Fruit fly (Drosophila melanogaster) whole organism, embryonic: Measurements from ENCODE around the gene Acph-1.

Experiments
- Ada2b ChIP-seq: fragments of 200-800 bp; sonication (Bioruptor generic); IDR thresholded peaks from 2 replicates; pipeline ENCODE4 v1.3.6; 2022; ENCODE audit warnings: missing biosample characterization, missing genetic modification characterization
- B-H1 ChIP-seq: fragments of 200-800 bp; sonication (Bioruptor generic); IDR thresholded peaks from 3 replicates; pipeline ENCODE4 v1.3.6; 2022; ENCODE audit warnings: missing biosample characterization, missing genetic modification characterization
- C15 ChIP-seq: fragments of 200-800 bp; sonication (Bioruptor generic); IDR thresholded peaks from 3 replicates; pipeline ENCODE4 v1.3.6; 2022; ENCODE audit warnings: missing biosample characterization, missing genetic modification characterization
- CG11247 ChIP-seq: fragments of 200-800 bp; sonication (Bioruptor generic); IDR thresholded peaks from 2 replicates; pipeline ENCODE4 v1.3.6; 2022; ENCODE audit warnings: missing biosample characterization, missing genetic modification characterization
- CG14965 ChIP-seq: fragments of 200-800 bp; sonication (Bioruptor generic); optimal IDR thresholded peaks from 2 replicates; lab custom pipeline; 2016; ENCODE audit warnings: missing biosample characterization, missing genetic modification characterization, borderline replicate concordance
- CG17912 ChIP-seq: fragments of 200-800 bp; sonication (Bioruptor generic); optimal IDR thresholded peaks from 2 replicates; lab custom pipeline; 2018; ENCODE audit warnings: missing biosample characterization, mild to moderate bottlenecking, missing genetic modification characterization
- CG1832 ChIP-seq: fragments of 200-800 bp; sonication (Bioruptor generic); optimal IDR thresholded peaks from 2 replicates; lab custom pipeline; 2017; ENCODE audit warnings: missing biosample characterization, mild to moderate bottlenecking, missing genetic modification characterization, inconsistent platforms
- CG2202 ChIP-seq: fragments of 200-800 bp; sonication (Bioruptor generic); optimal IDR thresholded peaks from 2 replicates; lab custom pipeline; 2018; ENCODE audit warnings: missing biosample characterization, mild to moderate bottlenecking, missing genetic modification characterization
- CG2678 ChIP-seq: fragments of 200-800 bp; sonication (Bioruptor generic); optimal IDR thresholded peaks from 3 replicates; lab custom pipeline; 2019; ENCODE audit warnings: missing biosample characterization, mild to moderate bottlenecking, missing genetic modification characterization, moderate library complexity
- CG2875 ChIP-seq: fragments of 200-800 bp; sonication (Bioruptor generic); optimal IDR thresholded peaks from 2 replicates; lab custom pipeline; 2017; ENCODE audit warnings: missing biosample characterization, mild to moderate bottlenecking, missing genetic modification characterization, missing genetic modification reagents
- CG32767 ChIP-seq: fragments of 200-800 bp; sonication (Bioruptor generic); IDR thresholded peaks from 2 replicates; pipeline ENCODE4 v1.3.6; 2022; ENCODE audit warnings: missing biosample characterization, missing genetic modification characterization
- CG4282 ChIP-seq: fragments of 200-800 bp; sonication (Bioruptor generic); optimal IDR thresholded peaks from 2 replicates; lab custom pipeline; 2016; ENCODE audit warnings: missing biosample characterization, missing genetic modification characterization
- CG43689 ChIP-seq: fragments of 200-800 bp; sonication (Bioruptor generic); IDR thresholded peaks from 2 replicates; pipeline ENCODE4 v1.3.6; 2022; ENCODE audit warnings: missing biosample characterization, missing genetic modification characterization
- CG4424 ChIP-seq: fragments of 200-800 bp; sonication (Bioruptor generic); optimal IDR thresholded peaks from 3 replicates; lab custom pipeline; 2016; ENCODE audit warnings: missing biosample characterization, missing genetic modification characterization
- CG5245 ChIP-seq: fragments of 200-800 bp; sonication (Bioruptor generic); optimal IDR thresholded peaks from 3 replicates; lab custom pipeline; 2016; ENCODE audit warnings: missing biosample characterization, missing genetic modification characterization
- CG6813 ChIP-seq: fragments of 200-800 bp; sonication (Bioruptor generic); optimal IDR thresholded peaks from 2 replicates; lab custom pipeline; 2017; ENCODE audit warnings: missing biosample characterization, missing genetic modification characterization, mild to moderate bottlenecking, moderate library complexity, missing genetic modification reagents
- CG7928 ChIP-seq: fragments of 200-800 bp; sonication (Bioruptor generic); optimal IDR thresholded peaks from 2 replicates; lab custom pipeline; 2017; ENCODE audit warnings: missing biosample characterization, mild to moderate bottlenecking, missing genetic modification characterization
- CG8089 ChIP-seq: fragments of 200-800 bp; sonication (Bioruptor generic); optimal IDR thresholded peaks from 3 replicates; lab custom pipeline; 2016; ENCODE audit warnings: missing biosample characterization, missing genetic modification characterization
- CG9932 ChIP-seq: fragments of 200-800 bp; sonication (Bioruptor generic); IDR thresholded peaks from 2 replicates; pipeline ENCODE4 v1.3.6; 2022; ENCODE audit warnings: missing biosample characterization, missing genetic modification characterization
- Camta ChIP-seq: fragments of 200-800 bp; sonication (Bioruptor generic); optimal IDR thresholded peaks from 2 replicates; lab custom pipeline; 2016; ENCODE audit warnings: missing biosample characterization, missing genetic modification characterization
- Dref ChIP-seq: fragments of 200-800 bp; sonication (Bioruptor generic); IDR thresholded peaks from 2 replicates; pipeline ENCODE4 v1.3.6; 2022; ENCODE audit warnings: missing biosample characterization, missing genetic modification characterization
- Drgx ChIP-seq: fragments of 200-800 bp; sonication (Bioruptor generic); IDR thresholded peaks from 2 replicates; pipeline ENCODE4 v1.3.6; 2022; ENCODE audit warnings: missing biosample characterization, missing genetic modification characterization
- Gsc ChIP-seq: fragments of 200-800 bp; sonication (Bioruptor generic); IDR thresholded peaks from 2 replicates; pipeline ENCODE4 v1.3.6; 2022; ENCODE audit warnings: missing biosample characterization, missing genetic modification characterization
- H2.0 ChIP-seq: fragments of 200-800 bp; sonication (Bioruptor generic); IDR thresholded peaks from 2 replicates; pipeline ENCODE4 v1.3.6; 2022; ENCODE audit warnings: missing biosample characterization, missing genetic modification characterization
- Hr39 ChIP-seq: fragments of >200 bp; optimal IDR thresholded peaks from 2 replicates; lab custom pipeline; 2017
- Jarid2 ChIP-seq: fragments of 200-800 bp; sonication (Bioruptor generic); optimal IDR thresholded peaks from 3 replicates; lab custom pipeline; 2017; ENCODE audit warnings: mild to moderate bottlenecking, missing biosample characterization, missing genetic modification reagents, missing genetic modification characterization
- NC2β ChIP-seq: fragments of 200-800 bp; sonication (Bioruptor generic); optimal IDR thresholded peaks from 2 replicates; lab custom pipeline; 2016; ENCODE audit warnings: missing biosample characterization, missing genetic modification characterization
- Ssrp ChIP-seq: fragments of 200-800 bp; sonication (Bioruptor generic); optimal IDR thresholded peaks from 2 replicates; lab custom pipeline; 2018; ENCODE audit warnings: missing biosample characterization, mild to moderate bottlenecking, missing genetic modification characterization, moderate library complexity
- Stat92E ChIP-seq, 3 experiments: fragments of >200 bp in 2 of 3; fragments of 200-800 bp in 1 of 3; sonication (Bioruptor generic) in 1 of 3; optimal IDR thresholded peaks; 2 replicates each; lab custom pipeline; 2017 to 2019; ENCODE audit warnings: missing biosample characterization in 3 of 3, missing genetic modification characterization in 3 of 3, mild to moderate bottlenecking in 1 of 3, moderate library complexity in 1 of 3
- abd-A ChIP-seq: fragments of 200-800 bp; sonication (Bioruptor generic); optimal IDR thresholded peaks from 3 replicates; lab custom pipeline; 2019; ENCODE audit warnings: missing biosample characterization, mild to moderate bottlenecking, missing genetic modification characterization, moderate library complexity
- chinmo ChIP-seq: fragments of 200-800 bp; sonication (Bioruptor generic); IDR thresholded peaks from 4 replicates; pipeline ENCODE4 v1.3.6; 2022; ENCODE audit warnings: missing biosample characterization, missing genetic modification characterization; ENCODE audit not compliant: partially characterized antibody
- crc ChIP-seq: fragments of 200-800 bp; sonication (Bioruptor generic); optimal IDR thresholded peaks from 2 replicates; lab custom pipeline; 2016; ENCODE audit warnings: missing biosample characterization, missing genetic modification characterization
- danr ChIP-seq: fragments of 200-800 bp; sonication (Bioruptor generic); IDR thresholded peaks from 2 replicates; pipeline ENCODE4 v1.3.6; 2022; ENCODE audit warnings: missing biosample characterization, missing genetic modification characterization
- dimm ChIP-seq: fragments of 200-800 bp; sonication (Bioruptor generic); IDR thresholded peaks from 2 replicates; pipeline ENCODE4 v1.3.6; 2022; ENCODE audit warnings: missing biosample characterization, missing genetic modification characterization
- dysf ChIP-seq: fragments of 200-800 bp; sonication (Bioruptor generic); IDR thresholded peaks from 3 replicates; pipeline ENCODE4 v1.3.6; 2022; ENCODE audit warnings: missing biosample characterization, missing genetic modification characterization
- fru ChIP-seq: fragments of >200 bp; optimal IDR thresholded peaks from 2 replicates; lab custom pipeline; 2017
- gfzf ChIP-seq: fragments of 200-800 bp; sonication (Bioruptor generic); optimal IDR thresholded peaks from 2 replicates; lab custom pipeline; 2016; ENCODE audit warnings: missing biosample characterization, mild to moderate bottlenecking, missing genetic modification characterization, moderate library complexity
- ind ChIP-seq: fragments of 200-800 bp; sonication (Bioruptor generic); optimal IDR thresholded peaks from 3 replicates; lab custom pipeline; 2016; ENCODE audit warnings: missing biosample characterization, missing genetic modification characterization
- kni ChIP-seq: fragments of 200-800 bp; sonication (Bioruptor generic); optimal IDR thresholded peaks from 3 replicates; lab custom pipeline; 2017; ENCODE audit warnings: mild to moderate bottlenecking, missing biosample characterization, missing genetic modification reagents, missing genetic modification characterization
- nerfin-2 ChIP-seq: fragments of 200-800 bp; sonication (Bioruptor generic); IDR thresholded peaks from 2 replicates; pipeline ENCODE4 v1.3.6; 2022; ENCODE audit warnings: missing biosample characterization, missing genetic modification characterization; ENCODE audit not compliant: partially characterized antibody
- p53 ChIP-seq: fragments of 200-800 bp; sonication (Bioruptor generic); optimal IDR thresholded peaks from 2 replicates; lab custom pipeline; 2016; ENCODE audit warnings: missing biosample characterization, missing genetic modification characterization
- pb ChIP-seq: fragments of 200-800 bp; sonication (Bioruptor generic); optimal IDR thresholded peaks from 3 replicates; lab custom pipeline; 2016; ENCODE audit warnings: missing biosample characterization, missing genetic modification characterization
- pita ChIP-seq: fragments of 200-800 bp; sonication (Bioruptor generic); optimal IDR thresholded peaks from 2 replicates; lab custom pipeline; 2017; ENCODE audit warnings: missing biosample characterization, mild to moderate bottlenecking, missing genetic modification characterization
- pzg ChIP-seq: fragments of 200-800 bp; sonication (Bioruptor generic); optimal IDR thresholded peaks from 3 replicates; lab custom pipeline; 2018; ENCODE audit warnings: missing biosample characterization, mild to moderate bottlenecking, missing genetic modification characterization, moderate library complexity
- repo ChIP-seq: fragments of 200-800 bp; sonication (Bioruptor generic); optimal IDR thresholded peaks from 2 replicates; lab custom pipeline; 2016; ENCODE audit warnings: missing biosample characterization, missing genetic modification characterization
- rib ChIP-seq: fragments of 200-800 bp; sonication (Bioruptor generic); IDR thresholded peaks from 2 replicates; pipeline ENCODE4 v1.3.6; 2022; ENCODE audit warnings: missing biosample characterization, missing genetic modification characterization
- sens ChIP-seq: fragments of 200-800 bp; sonication (Bioruptor generic); peaks from one replicate; lab custom pipeline; 2016; ENCODE audit warnings: missing biosample characterization, missing genetic modification characterization
- shn ChIP-seq: fragments of 200-800 bp; sonication (Bioruptor generic); optimal IDR thresholded peaks from 3 replicates; lab custom pipeline; 2016; ENCODE audit warnings: missing biosample characterization, missing genetic modification characterization
- slbo ChIP-seq: fragments of 200-800 bp; sonication (Bioruptor generic); IDR thresholded peaks from 2 replicates; pipeline ENCODE4 v1.3.6; 2022; ENCODE audit warnings: missing biosample characterization, missing genetic modification characterization
- slp2 ChIP-seq: fragments of 200-800 bp; sonication (Bioruptor generic); optimal IDR thresholded peaks from 2 replicates; lab custom pipeline; 2016; ENCODE audit warnings: missing biosample characterization, missing genetic modification characterization
- sob ChIP-seq: fragments of 200-800 bp; sonication (Bioruptor generic); IDR thresholded peaks from 2 replicates; pipeline ENCODE4 v1.3.6; 2022; ENCODE audit warnings: missing biosample characterization, missing genetic modification characterization
- vfl ChIP-seq: fragments of 200-800 bp; sonication (Bioruptor generic); optimal IDR thresholded peaks from 2 replicates; lab custom pipeline; 2016; ENCODE audit warnings: missing biosample characterization, missing genetic modification characterization
- yki ChIP-seq: fragments of >200 bp; optimal IDR thresholded peaks from 3 replicates; lab custom pipeline; 2018
- zf30C ChIP-seq: fragments of 200-800 bp; sonication (Bioruptor generic); optimal IDR thresholded peaks from 3 replicates; lab custom pipeline; 2018; ENCODE audit warnings: missing biosample characterization, mild to moderate bottlenecking, missing genetic modification characterization

Acph-1 gene

DNA sequence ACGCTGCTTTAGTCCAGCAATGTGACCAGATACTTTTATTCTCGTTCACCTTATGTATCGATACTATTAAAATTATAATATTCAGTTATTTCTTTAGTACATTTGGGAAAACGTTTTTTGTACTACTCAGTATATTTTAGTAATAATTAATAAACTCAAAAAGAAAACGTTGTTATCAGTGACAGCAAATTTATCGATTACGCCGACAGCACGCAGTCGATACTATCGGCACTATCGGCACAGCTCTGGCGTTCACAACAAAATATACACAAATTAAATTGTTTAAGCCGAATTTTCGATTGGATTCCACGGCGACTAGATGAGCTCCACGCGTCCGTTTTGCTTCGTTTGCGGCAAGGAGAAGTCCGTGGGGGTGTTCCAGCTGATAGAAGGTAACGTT, 46.3 kb upstream of the Acph-1 start, which contains the start of the genes janA, Sry-alpha and Sry-beta:
TSS of gene janA (minus strand) at position 40 of the 400 bp plus-strand sequence.
TSS of gene Sry-alpha (plus strand) at position 226 of the 400 bp plus-strand sequence.
TSS of gene Sry-beta (plus strand) at position 226 of the 400 bp plus-strand sequence.
- TF ChIP-seq chinmo (GFP tag; lab: Robert Waterston, UW) (peak; percentile 99), CG1832 (GFP tag; lab: Kevin White, UChicago) (no peak), CG6813 (GFP tag; lab: Kevin White, UChicago) (no peak), CG11247 (no peak), nerfin-2 (GFP tag; lab: Robert Waterston, UW) (peak; percentile 99), dysf (GFP tag; lab: Robert Waterston, UW) (no peak), Drgx (GFP tag; lab: Robert Waterston, UW) (no peak), CG43689 (GFP tag; lab: Robert Waterston, UW) (no peak), CG32767 (GFP tag; lab: Robert Waterston, UW) (peak; percentile 69), Ssrp (no peak), CG4282 (GFP tag; lab: Kevin White, UChicago) (no peak), slbo (GFP tag; lab: Robert Waterston, UW) (peak; percentile 24; the same call in 1 of the 2 replicates), CG9932 (peak; percentile 43; the same call in 1 of the 2 replicates), vfl (no peak), fru (lab: Kevin White, UChicago) (no peak), CG8089 (GFP tag; lab: Kevin White, UChicago) (no peak), pita (GFP tag; lab: Kevin White, UChicago) (no peak), ind (no peak), CG14965 (no peak), danr (GFP tag; lab: Robert Waterston, UW) (no peak), rib (no peak), gfzf (GFP tag; lab: Kevin White, UChicago) (peak; percentile 63), slp2 (GFP tag; lab: Kevin White, UChicago) (no peak), dimm (no peak), CG2875 (GFP tag; lab: Kevin White, UChicago) (no peak), zf30C (GFP tag; lab: Kevin White, UChicago) (no peak), kni (no peak), Ada2b (GFP tag; lab: Robert Waterston, UW) (no peak), NC2β (GFP tag; lab: Kevin White, UChicago) (no peak), Jarid2 (no peak), repo (GFP tag; lab: Kevin White, UChicago) (no peak), Hr39 (lab: Kevin White, UChicago) (no peak), Dref (GFP tag; lab: Robert Waterston, UW) (peak; percentile 92), CG5245 (GFP tag; lab: Kevin White, UChicago) (no peak), CG2202 (tag; lab: Kevin White, UChicago) (no peak), Stat92E (GFP tag; optimal IDR thresholded peaks at IDR 0.05; lab: Kevin White, UChicago) (peak in 1 of 3 experiments; percentile 29), Gsc (GFP tag; lab: Robert Waterston, UW) (no peak), shn (GFP tag; lab: Kevin White, UChicago) (no peak), CG7928 (GFP tag; lab: Kevin White, UChicago) (no peak), sens (no peak), p53 (no peak), sob (GFP tag; lab: Robert Waterston, UW) (peak; percentile 37; the same call in 1 of the 2 replicates), B-H1 (no peak), CG17912 (GFP tag; lab: Kevin White, UChicago) (no peak), abd-A (tag; lab: Kevin White, UChicago) (no peak), CG4424 (GFP tag; lab: Kevin White, UChicago) (no peak), crc (GFP tag; lab: Kevin White, UChicago) (no peak), yki (lab: Kevin White, UChicago) (no peak), C15 (GFP tag; lab: Robert Waterston, UW) (no peak), pb (no peak), Camta (no peak), pzg (peak; percentile 77), H2.0 (no peak), CG2678 (tag; lab: Kevin White, UChicago) (no peak)
